Fruit fly (Drosophila melanogaster) whole organism, embryonic: Measurements from ENCODE around the gene CG12012.

Experiments
- CG10209 ChIP-seq: fragments of 200-800 bp; sonication (Bioruptor generic); optimal IDR thresholded peaks from 3 replicates; lab custom pipeline; 2017; ENCODE audit warnings: missing biosample characterization, mild to moderate bottlenecking, missing genetic modification characterization, missing genetic modification reagents
- CG10267 ChIP-seq: fragments of 200-800 bp; sonication (Bioruptor generic); optimal IDR thresholded peaks from 2 replicates; lab custom pipeline; 2018; ENCODE audit warnings: missing biosample characterization, mild to moderate bottlenecking, missing genetic modification characterization, moderate library complexity
- CG10431 ChIP-seq: fragments of 200-800 bp; sonication (Bioruptor generic); optimal IDR thresholded peaks from 3 replicates; lab custom pipeline; 2018; ENCODE audit warnings: missing biosample characterization, mild to moderate bottlenecking, missing genetic modification characterization
- CG10959 ChIP-seq: fragments of 200-800 bp; sonication (Bioruptor generic); IDR thresholded peaks from 2 replicates; pipeline ENCODE4 v1.3.6; 2022; ENCODE audit warnings: missing biosample characterization, missing genetic modification characterization
- CG14710 ChIP-seq: fragments of 200-800 bp; sonication (Bioruptor generic); optimal IDR thresholded peaks from 3 replicates; lab custom pipeline; 2019; ENCODE audit warnings: missing biosample characterization, mild to moderate bottlenecking, missing genetic modification characterization, moderate library complexity
- CG15011 ChIP-seq: fragments of 200-800 bp; sonication (Bioruptor generic); optimal IDR thresholded peaks from 3 replicates; lab custom pipeline; 2018; ENCODE audit warnings: missing biosample characterization, mild to moderate bottlenecking, missing genetic modification characterization
- CG1602 ChIP-seq: fragments of 200-800 bp; sonication (Bioruptor generic); optimal IDR thresholded peaks from 3 replicates; lab custom pipeline; 2016; ENCODE audit warnings: missing biosample characterization, missing genetic modification characterization
- CG1603 ChIP-seq: fragments of 200-800 bp; sonication (Bioruptor generic); optimal IDR thresholded peaks from 2 replicates; lab custom pipeline; 2019; ENCODE audit warnings: missing biosample characterization, mild to moderate bottlenecking, missing genetic modification characterization, moderate library complexity
- CG16815 ChIP-seq: fragments of 200-800 bp; sonication (Bioruptor generic); optimal IDR thresholded peaks from 3 replicates; lab custom pipeline; 2017; ENCODE audit warnings: missing biosample characterization, mild to moderate bottlenecking, missing genetic modification characterization
- CG17328 ChIP-seq: fragments of 200-800 bp; sonication (Bioruptor generic); IDR thresholded peaks from 2 replicates; pipeline ENCODE4 v1.3.6; 2022; ENCODE audit warnings: missing biosample characterization, missing genetic modification characterization
- CG2712 ChIP-seq: fragments of 200-800 bp; optimal IDR thresholded peaks from 3 replicates; lab custom pipeline; 2019; ENCODE audit warnings: missing biosample characterization, mild to moderate bottlenecking, missing genetic modification characterization, moderate library complexity
- CG3407 ChIP-seq: fragments of 200-800 bp; sonication (Bioruptor generic); optimal IDR thresholded peaks from 2 replicates; lab custom pipeline; 2018; ENCODE audit warnings: missing biosample characterization, mild to moderate bottlenecking, missing genetic modification characterization
- CG34224 ChIP-seq: fragments of 200-800 bp; sonication (Bioruptor generic); IDR thresholded peaks from 3 replicates; pipeline ENCODE4 v1.3.6; 2022; ENCODE audit warnings: missing biosample characterization, missing genetic modification characterization; ENCODE audit not compliant: partially characterized antibody
- CG4707 ChIP-seq: fragments of 200-800 bp; sonication (Bioruptor generic); optimal IDR thresholded peaks from 2 replicates; lab custom pipeline; 2018; ENCODE audit warnings: missing biosample characterization, mild to moderate bottlenecking, missing genetic modification characterization, moderate library complexity
- CG6854 ChIP-seq: fragments of 200-800 bp; sonication (Bioruptor generic); optimal IDR thresholded peaks from 3 replicates; lab custom pipeline; 2017; ENCODE audit warnings: missing biosample characterization, mild to moderate bottlenecking, missing genetic modification characterization
- CG7786 ChIP-seq: fragments of 200-800 bp; sonication (Bioruptor generic); optimal IDR thresholded peaks from 2 replicates; lab custom pipeline; 2016; ENCODE audit warnings: missing biosample characterization, missing genetic modification characterization
- CG8290 ChIP-seq, 3 experiments: fragments of 200-800 bp; sonication (Bioruptor generic); optimal IDR thresholded peaks; 2 replicates each; lab custom pipeline; 2016 to 2019; ENCODE audit warnings: missing biosample characterization in 3 of 3, missing genetic modification characterization in 3 of 3, mild to moderate bottlenecking in 2 of 3, moderate library complexity in 1 of 3
- Chrac-16 ChIP-seq: fragments of 200-800 bp; sonication (Bioruptor generic); optimal IDR thresholded peaks from 3 replicates; lab custom pipeline; 2016; ENCODE audit warnings: missing biosample characterization, missing genetic modification characterization
- HmgZ ChIP-seq: fragments of 200-800 bp; sonication (Bioruptor generic); optimal IDR thresholded peaks from 2 replicates; lab custom pipeline; 2018; ENCODE audit warnings: missing biosample characterization, mild to moderate bottlenecking, missing genetic modification characterization
- Hsf ChIP-seq: fragments of 200-800 bp; sonication (Bioruptor generic); optimal IDR thresholded peaks from 3 replicates; lab custom pipeline; 2016; ENCODE audit warnings: missing biosample characterization, missing genetic modification characterization
- Med ChIP-seq: fragments of 200-800 bp; sonication (Bioruptor generic); peaks from one replicate; lab custom pipeline; 2016; ENCODE audit warnings: missing biosample characterization, missing genetic modification characterization, mild to moderate bottlenecking, inconsistent platforms, moderate library complexity
- NK7.1 ChIP-seq: fragments of 200-800 bp; sonication (Bioruptor generic); optimal IDR thresholded peaks from 3 replicates; lab custom pipeline; 2016; ENCODE audit warnings: missing biosample characterization, missing genetic modification characterization
- Ssrp ChIP-seq: fragments of 200-800 bp; sonication (Bioruptor generic); optimal IDR thresholded peaks from 2 replicates; lab custom pipeline; 2018; ENCODE audit warnings: missing biosample characterization, mild to moderate bottlenecking, missing genetic modification characterization, moderate library complexity
- Xbp1 ChIP-seq: fragments of 200-800 bp; sonication (Bioruptor generic); optimal IDR thresholded peaks from 3 replicates; lab custom pipeline; 2016; ENCODE audit warnings: missing biosample characterization, mild to moderate bottlenecking, missing genetic modification characterization
- Xrp1 ChIP-seq: fragments of 200-800 bp; sonication (Bioruptor generic); IDR thresholded peaks from 2 replicates; pipeline ENCODE4 v1.3.6; 2022; ENCODE audit warnings: missing biosample characterization, missing genetic modification characterization
- ac ChIP-seq: fragments of 200-800 bp; sonication (Bioruptor generic); optimal IDR thresholded peaks from 3 replicates; lab custom pipeline; 2017; ENCODE audit warnings: missing biosample characterization, mild to moderate bottlenecking, missing genetic modification characterization
- bab2 ChIP-seq: fragments of 200-800 bp; sonication (Bioruptor generic); optimal IDR thresholded peaks from 2 replicates; lab custom pipeline; 2016; ENCODE audit warnings: missing biosample characterization, missing genetic modification characterization
- bsh ChIP-seq, 2 experiments: fragments of 200-800 bp; sonication (Bioruptor generic); optimal IDR thresholded peaks; 2 replicates each; lab custom pipeline; 2017 to 2018; ENCODE audit warnings: mild to moderate bottlenecking in 2 of 2, missing biosample characterization in 2 of 2, missing genetic modification characterization in 2 of 2, moderate library complexity in 1 of 2
- crp ChIP-seq, 2 experiments: fragments of 200-800 bp; sonication (Bioruptor generic); optimal IDR thresholded peaks; 2 replicates in 1 of 2; 3 replicates in 1 of 2; lab custom pipeline; 2017; ENCODE audit warnings: missing biosample characterization in 2 of 2, missing genetic modification characterization in 2 of 2, mild to moderate bottlenecking in 1 of 2, moderate library complexity in 1 of 2
- dysf ChIP-seq: fragments of 200-800 bp; sonication (Bioruptor generic); IDR thresholded peaks from 3 replicates; pipeline ENCODE4 v1.3.6; 2022; ENCODE audit warnings: missing biosample characterization, missing genetic modification characterization
- fd102C ChIP-seq: fragments of 200-800 bp; sonication (Bioruptor generic); optimal IDR thresholded peaks from 2 replicates; lab custom pipeline; 2018; ENCODE audit warnings: missing biosample characterization, mild to moderate bottlenecking, missing genetic modification characterization, moderate library complexity
- gcm ChIP-seq: fragments of 200-800 bp; sonication (Bioruptor generic); optimal IDR thresholded peaks from 2 replicates; lab custom pipeline; 2019; ENCODE audit warnings: missing biosample characterization, mild to moderate bottlenecking, missing genetic modification characterization, moderate library complexity
- gem ChIP-seq: fragments of 200-800 bp; sonication (Bioruptor generic); optimal IDR thresholded peaks from 2 replicates; lab custom pipeline; 2019; ENCODE audit warnings: missing biosample characterization, mild to moderate bottlenecking, missing genetic modification characterization, moderate library complexity
- grau ChIP-seq: fragments of 200-800 bp; optimal IDR thresholded peaks from 3 replicates; lab custom pipeline; 2019; ENCODE audit warnings: missing biosample characterization, mild to moderate bottlenecking, missing genetic modification characterization, moderate library complexity
- gsb ChIP-seq: fragments of 200-800 bp; sonication (Bioruptor generic); IDR thresholded peaks from 2 replicates; pipeline ENCODE4 v1.3.6; 2022; ENCODE audit warnings: missing biosample characterization, missing genetic modification characterization
- insv ChIP-seq, 2 experiments: fragments of 200-800 bp; sonication (Bioruptor generic); optimal IDR thresholded peaks; 3 replicates each; lab custom pipeline; 2016 to 2018; ENCODE audit warnings: missing biosample characterization in 2 of 2, missing genetic modification characterization in 2 of 2
- lilli ChIP-seq: fragments of 200-800 bp; sonication (Bioruptor generic); optimal IDR thresholded peaks from 3 replicates; lab custom pipeline; 2016; ENCODE audit warnings: missing biosample characterization, missing genetic modification characterization
- lola ChIP-seq, 3 experiments: fragments of >200 bp in 2 of 3; fragments of 200-800 bp in 1 of 3; sonication (Bioruptor generic) in 1 of 3; optimal IDR thresholded peaks; 2 replicates each; lab custom pipeline; 2017 to 2019; ENCODE audit warnings: missing biosample characterization in 3 of 3, missing genetic modification characterization in 3 of 3, mild to moderate bottlenecking in 1 of 3, moderate library complexity in 1 of 3
- nerfin-1 ChIP-seq: fragments of 200-800 bp; sonication (Bioruptor generic); optimal IDR thresholded peaks from 3 replicates; lab custom pipeline; 2019; ENCODE audit warnings: missing biosample characterization, mild to moderate bottlenecking, missing genetic modification characterization, moderate library complexity
- nmo ChIP-seq: fragments of 200-800 bp; sonication (Bioruptor generic); optimal IDR thresholded peaks from 2 replicates; lab custom pipeline; 2018; ENCODE audit warnings: missing biosample characterization, mild to moderate bottlenecking, missing genetic modification characterization, moderate library complexity
- nom ChIP-seq: fragments of 200-800 bp; sonication (Bioruptor generic); optimal IDR thresholded peaks from 2 replicates; lab custom pipeline; 2017; ENCODE audit warnings: missing biosample characterization, missing genetic modification characterization, mild to moderate bottlenecking, moderate library complexity, missing genetic modification reagents
- prd ChIP-seq, 3 experiments: fragments of >200 bp in 2 of 3; fragments of 200-800 bp in 1 of 3; sonication (Bioruptor generic) in 1 of 3; optimal IDR thresholded peaks in 2 of 3; IDR thresholded peaks in 1 of 3; 2 replicates in 2 of 3; 3 replicates in 1 of 3; pipeline versions ENCODE4 v1.3.6 to Lab custom; 2017 to 2022; ENCODE audit warnings: missing biosample characterization in 1 of 3, missing genetic modification characterization in 1 of 3
- slou ChIP-seq: fragments of 200-800 bp; sonication (Bioruptor generic); optimal IDR thresholded peaks from 3 replicates; lab custom pipeline; 2016; ENCODE audit warnings: missing biosample characterization, missing genetic modification characterization
- trem ChIP-seq: fragments of 200-800 bp; optimal IDR thresholded peaks from 3 replicates; lab custom pipeline; 2019; ENCODE audit warnings: missing biosample characterization, mild to moderate bottlenecking, missing genetic modification characterization, moderate library complexity
- tx ChIP-seq: fragments of 200-800 bp; sonication (Bioruptor generic); optimal IDR thresholded peaks from 2 replicates; lab custom pipeline; 2016; ENCODE audit warnings: missing biosample characterization, missing genetic modification characterization
- unc-4 ChIP-seq: fragments of 200-800 bp; sonication (Bioruptor generic); IDR thresholded peaks from 2 replicates; pipeline ENCODE4 v1.3.6; 2022; ENCODE audit warnings: missing biosample characterization, missing genetic modification characterization; ENCODE audit not compliant: partially characterized antibody
- wdn ChIP-seq: fragments of 200-800 bp; sonication (Bioruptor generic); IDR thresholded peaks from 2 replicates; pipeline ENCODE4 v1.3.6; 2022; ENCODE audit warnings: missing biosample characterization, missing genetic modification characterization
- zfh1 ChIP-seq: fragments of 200-800 bp; sonication (Bioruptor generic); IDR thresholded peaks from 3 replicates; pipeline ENCODE4 v1.3.6; 2022; ENCODE audit warnings: missing biosample characterization, missing genetic modification characterization

CG12012 gene

DNA sequence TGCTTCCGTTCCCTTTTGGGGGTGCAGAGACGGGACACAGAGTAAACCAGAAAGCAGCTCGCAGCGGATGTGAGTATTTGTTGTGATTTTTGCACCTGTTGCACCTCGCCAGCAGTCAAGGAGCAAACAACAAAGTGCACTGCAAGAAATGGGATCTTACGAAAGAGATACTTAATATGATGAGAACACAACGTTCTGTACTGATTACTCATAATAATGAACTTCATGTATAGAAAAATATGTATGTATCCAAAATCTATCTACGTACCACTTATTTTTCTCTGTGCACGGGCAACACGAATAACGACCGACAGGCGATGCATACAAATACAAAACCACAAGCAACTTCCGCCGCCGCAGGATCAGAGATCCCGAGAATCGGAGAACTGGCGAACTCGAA, 21.3 kb downstream of the CG12012 start (continued):
- TF ChIP-seq prd (optimal IDR thresholded peaks at IDR 0.05; lab: Kevin White, UChicago) = no peak
- peak; percentile 51; the same call in 1 of the 3 replicates for TF ChIP-seq prd (GFP tag; IDR thresholded peaks at IDR 0.05; lab: Robert Waterston, UW)
- peak; percentile 11 for TF ChIP-seq fd102C (GFP tag; lab: Kevin White, UChicago)
- TF ChIP-seq CG10267 (tag; lab: Kevin White, UChicago) = peak; percentile 1
- peak; percentile 59; the same call in 1 of the 2 replicates for TF ChIP-seq Xrp1 (GFP tag; lab: Robert Waterston, UW)
- no peak for TF ChIP-seq nerfin-1 (tag; lab: Kevin White, UChicago)
- TF ChIP-seq bab2 (GFP tag; lab: Kevin White, UChicago) = peak; percentile 4
- TF ChIP-seq Chrac-16 (GFP tag; lab: Kevin White, UChicago) = peak; percentile 23
- TF ChIP-seq trem = peak; percentile 4
- TF ChIP-seq ac (GFP tag; lab: Kevin White, UChicago) = peak; percentile 55
- TF ChIP-seq CG1603 (tag; lab: Kevin White, UChicago) = peak; percentile 40
- TF ChIP-seq Med (GFP tag; lab: Kevin White, UChicago) = peak; percentile 72
- TF ChIP-seq Xbp1 (GFP tag; lab: Kevin White, UChicago) = peak; percentile 9
- no peak for TF ChIP-seq gsb
- no peak for TF ChIP-seq dysf (GFP tag; lab: Robert Waterston, UW)
- TF ChIP-seq CG10431 (GFP tag; lab: Kevin White, UChicago) = no peak
- TF ChIP-seq CG16815 = peak; percentile 24
- peak; percentile 18 for TF ChIP-seq Ssrp (tag; lab: Kevin White, UChicago)
- TF ChIP-seq unc-4 (GFP tag; lab: Robert Waterston, UW) = no peak
- TF ChIP-seq CG34224 (GFP tag; lab: Robert Waterston, UW) = no peak
- peak; percentile 5 for TF ChIP-seq lilli
- TF ChIP-seq CG14710 = peak; percentile 22
- peak; percentile 3 for TF ChIP-seq CG7786
- peak; percentile 35; the same call in 1 of the 2 replicates for TF ChIP-seq CG10959 (GFP tag; lab: Robert Waterston, UW)
- TF ChIP-seq NK7.1 (GFP tag; lab: Kevin White, UChicago) = no peak
- TF ChIP-seq CG6854 (GFP tag; lab: Kevin White, UChicago) = no peak
- TF ChIP-seq CG2712 (tag; lab: Kevin White, UChicago) = peak; percentile 45
- TF ChIP-seq Hsf (GFP tag; lab: Kevin White, UChicago) = peak; percentile 15
- TF ChIP-seq crp (GFP tag; optimal IDR thresholded peaks at IDR 0.05; lab: Kevin White, UChicago) = no peak
- no peak for TF ChIP-seq gcm
- TF ChIP-seq bsh (GFP tag; optimal IDR thresholded peaks at IDR 0.05; lab: Kevin White, UChicago) = peak; percentile 37 to 71
- no peak for TF ChIP-seq wdn (GFP tag; lab: Robert Waterston, UW)
- peak; percentile 58; the same call in 2 of the 3 replicates for TF ChIP-seq zfh1 (GFP tag; lab: Robert Waterston, UW)
- TF ChIP-seq CG3407 (GFP tag; lab: Kevin White, UChicago) = no peak
- no peak for TF ChIP-seq CG8290 (GFP tag; optimal IDR thresholded peaks at IDR 0.05; lab: Kevin White, UChicago)
- no peak for TF ChIP-seq CG8290 (tag; optimal IDR thresholded peaks at IDR 0.05; lab: Kevin White, UChicago)
- TF ChIP-seq CG15011 = no peak
- peak; percentile 13 for TF ChIP-seq nmo
- TF ChIP-seq CG1602 (GFP tag; lab: Kevin White, UChicago) = no peak
- TF ChIP-seq gem (tag; lab: Kevin White, UChicago) = peak; percentile 30
- TF ChIP-seq grau (tag; lab: Kevin White, UChicago) = peak; percentile 7
- no peak for TF ChIP-seq slou (GFP tag; lab: Kevin White, UChicago)
- TF ChIP-seq lola (GFP tag; optimal IDR thresholded peaks at IDR 0.05; lab: Kevin White, UChicago) = peak in 1 of 3 experiments; percentile 41
- TF ChIP-seq tx (GFP tag; lab: Kevin White, UChicago) = no peak
- no peak for TF ChIP-seq insv (GFP tag; optimal IDR thresholded peaks at IDR 0.05; lab: Kevin White, UChicago)
- TF ChIP-seq HmgZ (tag; lab: Kevin White, UChicago) = no peak
- peak; percentile 28 for TF ChIP-seq CG10209 (GFP tag; lab: Kevin White, UChicago)
- 0 out of 2 replicates have a peak, but pooled peaks have one; percentile 14 for TF ChIP-seq CG17328
- TF ChIP-seq nom (GFP tag; lab: Kevin White, UChicago) = peak; percentile 85
- no peak for TF ChIP-seq CG4707
